Worm (Caenorhabditis elegans) whole organism, young adult: ENCODE results near the gene F53H2.3.

Experiments
- egl-44 ChIP-seq: fragments of 200-800 bp; sonication (Bioruptor generic); IDR thresholded peaks from 2 replicates; pipeline ENCODE4 v1.3.6; 2022; ENCODE audit warnings: missing genetic modification reagents, missing genetic modification characterization, missing compliant biosample characterization
- fkh-3 ChIP-seq: sonication (generic microtip); optimal IDR thresholded peaks from 2 replicates; lab custom pipeline; 2016; ENCODE audit warnings: mild to moderate bottlenecking, missing genetic modification characterization, missing compliant biosample characterization
- gei-17 ChIP-seq: fragments of 200-800 bp; sonication (Bioruptor generic); optimal IDR thresholded peaks from 2 replicates; lab custom pipeline; 2018; ENCODE audit warnings: mild to moderate bottlenecking, missing genetic modification characterization, missing compliant biosample characterization
- lag-1 ChIP-seq: fragments of 200-800 bp; sonication (Bioruptor generic); IDR thresholded peaks from 2 replicates; pipeline ENCODE4 v1.3.6; 2022; ENCODE audit warnings: missing genetic modification reagents, missing genetic modification characterization, missing compliant biosample characterization
- lsy-27 ChIP-seq: sonication (generic microtip); optimal IDR thresholded peaks from 2 replicates; lab custom pipeline; 2017; ENCODE audit warnings: missing genetic modification characterization, mild to moderate bottlenecking, missing compliant biosample characterization, antibody characterized with exemption, missing genotype, borderline replicate concordance; ENCODE audit not compliant: insufficient read depth
- nfya-1 ChIP-seq: sonication (generic microtip); optimal IDR thresholded peaks from 2 replicates; lab custom pipeline; 2017; ENCODE audit warnings: antibody characterized with exemption, missing compliant biosample characterization, missing genetic modification characterization, borderline replicate concordance; ENCODE audit not compliant: insufficient read depth
- nfyb-1 ChIP-seq: fragments of 200-800 bp; sonication (Bioruptor generic); IDR thresholded peaks from 2 replicates; pipeline ENCODE4 v1.3.6; 2022; ENCODE audit warnings: missing genetic modification reagents, missing genetic modification characterization, missing compliant biosample characterization
- nhr-90 ChIP-seq: sonication (generic microtip); optimal IDR thresholded peaks from 2 replicates; lab custom pipeline; 2016; ENCODE audit warnings: missing genotype, mild to moderate bottlenecking, missing genetic modification characterization, missing compliant biosample characterization
- pha-4 ChIP-seq: fragments of 150-350 bp; sonication (generic microtip); optimal IDR thresholded peaks from 2 replicates; lab custom pipeline; 2014; ENCODE audit warnings: missing biosample characterization, missing genetic modification reagents, missing genetic modification characterization
- rcor-1 ChIP-seq: fragments of 200-800 bp; sonication (Bioruptor generic); IDR thresholded peaks from 2 replicates; pipeline ENCODE4 v1.3.6; 2022; ENCODE audit warnings: missing genetic modification reagents, missing genetic modification characterization, missing compliant biosample characterization

DNA sequence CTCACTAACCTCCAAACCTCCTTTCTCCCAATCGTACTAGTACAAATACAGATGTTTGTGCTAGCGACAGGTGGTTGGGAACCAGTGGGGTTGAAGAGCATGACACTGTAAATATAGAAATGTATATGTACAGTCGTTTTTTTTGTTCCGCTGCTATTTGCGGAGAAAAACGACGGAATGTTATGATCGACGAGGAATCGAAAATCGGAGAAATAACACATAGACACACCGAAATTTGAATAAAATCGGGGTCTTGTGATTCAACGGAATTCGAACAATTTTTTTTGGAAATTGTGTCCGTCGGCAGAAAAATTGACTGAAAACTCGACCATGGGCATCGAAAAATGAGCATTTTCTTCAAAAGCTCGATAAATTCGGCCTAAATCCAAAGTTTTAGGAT lies at the start of gene F53H2.3:
- TF ChIP-seq egl-44 (GFP tag; lab: Robert Waterston, UW) (no peak), lag-1 (GFP tag; lab: Robert Waterston, UW) (no peak), nfya-1 (tag; lab: Kevin White, UChicago) (no peak), lsy-27 (no peak), nfyb-1 (GFP tag; lab: Robert Waterston, UW) (no peak), pha-4 (tag; lab: Kevin White, UChicago) (no peak), nhr-90 (tag; lab: Kevin White, UChicago) (no peak), fkh-3 (no peak), gei-17 (no peak), rcor-1 (GFP tag; lab: Robert Waterston, UW) (no peak)
